Fruit fly (Drosophila melanogaster): ENCODE data around the gene CG18404.
A peak's percentile ranks its signal among the peaks of the same experiment; 100 is the strongest.

The CG18404 gene

dm6 chr3R:30235253-30235652 lies 17.7 kb upstream of the CG18404 start (continued):
- TF ChIP-seq E2f1 (GFP tag; IDR thresholded peaks at IDR 0.05) (0 out of 2 replicates have a peak, but pooled peaks have one; percentile 30), CG34224 (GFP tag; IDR thresholded peaks at IDR 0.05; ENCODE audit: partially characterized antibody) (no peak), HHEX (GFP tag; optimal IDR thresholded peaks at IDR 0.05) (peak; percentile 17), CG5245 (GFP tag; optimal IDR thresholded peaks at IDR 0.05) (no peak), CG11085 (GFP tag; IDR thresholded peaks at IDR 0.05) (no peak), CG8944 (GFP tag; optimal IDR thresholded peaks at IDR 0.05) (no peak), cg (GFP tag; optimal IDR thresholded peaks at IDR 0.05) (no peak), Nf-YC (tag; optimal IDR thresholded peaks at IDR 0.05) (no peak), Chrac-16 (GFP tag; optimal IDR thresholded peaks at IDR 0.05) (no peak), schlank (tag; optimal IDR thresholded peaks at IDR 0.05) (no peak), her (GFP tag; optimal IDR thresholded peaks at IDR 0.05) (no peak), Antp (GFP tag; optimal IDR thresholded peaks at IDR 0.05) (no peak), NC2β (GFP tag; optimal IDR thresholded peaks at IDR 0.05) (no peak), GATAe (GFP tag; conservative IDR thresholded peaks at IDR 0.05) (no peak), Asciz (GFP tag; optimal IDR thresholded peaks at IDR 0.05) (peak; percentile 23), CG6683 (GFP tag; optimal IDR thresholded peaks at IDR 0.05) (peak; percentile 21), hbn (GFP tag; IDR thresholded peaks at IDR 0.05; ENCODE audit: partially characterized antibody) (no peak), Mrtf (GFP tag; IDR thresholded peaks at IDR 0.05) (no peak), crc (GFP tag; optimal IDR thresholded peaks at IDR 0.05) (no peak), CG15514 (GFP tag; optimal IDR thresholded peaks at IDR 0.05) (no peak), chm (GFP tag; IDR thresholded peaks at IDR 0.05) (no peak), gcm (GFP tag; optimal IDR thresholded peaks at IDR 0.05) (peak; percentile 3), gsb-n (tag; optimal IDR thresholded peaks at IDR 0.05) (peak; percentile 10), ATbp (GFP tag; optimal IDR thresholded peaks at IDR 0.05) (peak; percentile 31), CG4707 (GFP tag; optimal IDR thresholded peaks at IDR 0.05) (no peak), ewg (GFP tag; optimal IDR thresholded peaks at IDR 0.05) (no peak), pan (optimal IDR thresholded peaks at IDR 0.05) (no peak), pan (GFP tag; optimal IDR thresholded peaks at IDR 0.05 in 1 of 2, IDR thresholded peaks at IDR 0.05 in 1 of 2) (no peak), phol (tag; optimal IDR thresholded peaks at IDR 0.05) (peak; percentile 47), CG1529 (GFP tag; optimal IDR thresholded peaks at IDR 0.05) (peak; percentile 18), Usf (GFP tag; optimal IDR thresholded peaks at IDR 0.05) (no peak), CG9437 (GFP tag; optimal IDR thresholded peaks at IDR 0.05) (peak; percentile 2), Pdp1 (GFP tag; optimal IDR thresholded peaks at IDR 0.05) (no peak), disco-r (GFP tag; optimal IDR thresholded peaks at IDR 0.05) (no peak), CG10274 (GFP tag; optimal IDR thresholded peaks at IDR 0.05) (no peak), CG15479 (GFP tag; optimal IDR thresholded peaks at IDR 0.05) (no peak), CG10431 (GFP tag; optimal IDR thresholded peaks at IDR 0.05) (no peak), CG8290 (GFP tag; optimal IDR thresholded peaks at IDR 0.05) (no peak), CG8290 (tag; optimal IDR thresholded peaks at IDR 0.05) (no peak), gcm2 (GFP tag; optimal IDR thresholded peaks at IDR 0.05) (no peak), HLH54F (GFP tag; optimal IDR thresholded peaks at IDR 0.05) (no peak), Bteb2 (GFP tag; optimal IDR thresholded peaks at IDR 0.05) (no peak), twi (tag; optimal IDR thresholded peaks at IDR 0.05) (no peak), CG32532 (GFP tag; IDR thresholded peaks at IDR 0.05) (no peak), CG7963 (GFP tag; IDR thresholded peaks at IDR 0.05; ENCODE audit: partially characterized antibody) (no peak), CG33557 (GFP tag; optimal IDR thresholded peaks at IDR 0.05) (no peak), Rfx (GFP tag; IDR thresholded peaks at IDR 0.05) (no peak), CG7839 (tag; optimal IDR thresholded peaks at IDR 0.05) (peak; percentile 54), Myb (GFP tag; optimal IDR thresholded peaks at IDR 0.05) (no peak), Mes4 (GFP tag; optimal IDR thresholded peaks at IDR 0.05) (no peak), Hey (tag; optimal IDR thresholded peaks at IDR 0.05) (no peak), Dip2 (GFP tag; IDR thresholded peaks at IDR 0.05) (no peak)

All from whole organism, embryonic.